Worm (Caenorhabditis elegans): ENCODE data around the gene C45G9.5.
"Not testable (repeated sequence)": the region's sequence is repeated elsewhere in the genome, so short reads cannot be mapped to it uniquely, and the experiment has no call there.

C45G9.5 gene

ce11 chrIII:5047175-5047574 lies 742 bp upstream of the C45G9.5 start, which contains the start of gene txbp-3 (continued):
- TF ChIP-seq nhr-23 (tag; optimal IDR thresholded peaks at IDR 0.05) (no peak), F13H6.1 (tag; optimal IDR thresholded peaks at IDR 0.05) (peak; percentile 36), sma-3 (GFP tag; optimal IDR thresholded peaks at IDR 0.05) (no peak), ceh-16 (tag; optimal IDR thresholded peaks at IDR 0.05) (peak; percentile 40), lin-11 (tag; optimal IDR thresholded peaks at IDR 0.05) (no peak), elt-1 (tag; optimal IDR thresholded peaks at IDR 0.05) (no peak), alr-1 (tag; optimal IDR thresholded peaks at IDR 0.05) (no peak)

ce11 chrIII:5051949-5052348 lies 4.0 kb downstream of the C45G9.5 start, which contains the start of gene C45G9.15:
Gene C45G9.15, minus strand, starts transcription at chrIII:5052049.
- TF ChIP-seq F13H6.1 (tag; optimal IDR thresholded peaks at IDR 0.05) (no peak), zag-1 (tag; optimal IDR thresholded peaks at IDR 0.05) (no peak), ztf-11 (tag; optimal IDR thresholded peaks at IDR 0.05) (no peak), unc-55 (GFP tag; optimal IDR thresholded peaks at IDR 0.05) (no peak), aly-2 (tag; optimal IDR thresholded peaks at IDR 0.05) (no peak)

ce11 chrIII:5053541-5053940 lies 5.6 kb downstream of the C45G9.5 start, which contains the start of gene C45G9.8:
Gene C45G9.8, minus strand, starts transcription at chrIII:5053641.
- no peak for TF ChIP-seq sma-3 (GFP tag; optimal IDR thresholded peaks at IDR 0.05)
- no peak for TF ChIP-seq lin-13 (GFP tag; optimal IDR thresholded peaks at IDR 0.05)
- TF ChIP-seq unc-39 (tag; optimal IDR thresholded peaks at IDR 0.05), result no peak
- no peak for TF ChIP-seq nhr-25 (tag; optimal IDR thresholded peaks at IDR 0.05)
- no peak for TF ChIP-seq unc-62 (GFP tag; optimal IDR thresholded peaks at IDR 0.05)
- no peak for TF ChIP-seq mdl-1 (tag; optimal IDR thresholded peaks at IDR 0.05)
- no peak for TF ChIP-seq peb-1 (tag; optimal IDR thresholded peaks at IDR 0.05)

- TF ChIP-seq elt-1, alr-1, lsy-2 (tag; optimal IDR thresholded peaks at IDR 0.05): not testable (repeated sequence)
Observed at ce11 chrIII:5055709-5056108, 7.8 kb downstream of the C45G9.5 start, which contains the start of gene C45G9.9. Gene C45G9.9, minus strand, starts transcription at chrIII:5055809.

- TF ChIP-seq nhr-21 (tag; optimal IDR thresholded peaks at IDR 0.05) (no peak), sma-3 (GFP tag; optimal IDR thresholded peaks at IDR 0.05) (no peak), ama-1 (optimal IDR thresholded peaks at IDR 0.05) (no peak)
Observed at ce11 chrIII:5061798-5062197, 13.9 kb downstream of the C45G9.5 start, which contains the start of gene C45G9.10. Gene C45G9.10, minus strand, starts transcription at chrIII:5061898.

- TF ChIP-seq gmeb-1 (tag; optimal IDR thresholded peaks at IDR 0.05); unc-62 (GFP tag; optimal IDR thresholded peaks at IDR 0.05); sma-9 (GFP tag; optimal IDR thresholded peaks at IDR 0.05); sma-9 (tag; optimal IDR thresholded peaks at IDR 0.05): not testable (repeated sequence)
Observed at ce11 chrIII:5062406-5062805, 14.5 kb downstream of the C45G9.5 start, which contains the start of gene C45G9.4. Gene C45G9.4, plus strand, starts transcription at chrIII:5062706.

ce11 chrIII:5068675-5069233 lies 20.8 kb downstream of the C45G9.5 start, which contains the start of the genes C45G9.11 and C45G9.2:
Gene C45G9.11, minus strand, starts transcription at chrIII:5068725.
Gene C45G9.2, plus strand, starts transcription at chrIII:5069066.
- TF ChIP-seq sma-9 (GFP tag; optimal IDR thresholded peaks at IDR 0.05) (peak; percentile 88), sma-9 (tag; optimal IDR thresholded peaks at IDR 0.05) (no peak), lsy-2 (tag; optimal IDR thresholded peaks at IDR 0.05) (peak; percentile 71 to 85), lin-13 (GFP tag; optimal IDR thresholded peaks at IDR 0.05) (peak; percentile 74), blmp-1 (tag; optimal IDR thresholded peaks at IDR 0.05; ENCODE audit: insufficient read depth) (no peak), lin-11 (tag; optimal IDR thresholded peaks at IDR 0.05) (peak; percentile 11), gmeb-1 (tag; optimal IDR thresholded peaks at IDR 0.05) (peak; percentile 94), sma-3 (GFP tag; optimal IDR thresholded peaks at IDR 0.05) (peak; percentile 83), ceh-16 (tag; optimal IDR thresholded peaks at IDR 0.05) (no peak), C34F6.9 (tag; optimal IDR thresholded peaks at IDR 0.05) (peak; percentile 75), R02D3.7 (tag; optimal IDR thresholded peaks at IDR 0.05) (peak; percentile 11), nhr-129 (tag; optimal IDR thresholded peaks at IDR 0.05) (peak; percentile 20), sem-4 (tag; optimal IDR thresholded peaks at IDR 0.05) (no peak), unc-55 (GFP tag; optimal IDR thresholded peaks at IDR 0.05) (peak; percentile 81), F13H6.1 (tag; optimal IDR thresholded peaks at IDR 0.05) (peak; percentile 73), nhr-6 (tag; optimal IDR thresholded peaks at IDR 0.05) (peak; percentile 52), unc-39 (tag; optimal IDR thresholded peaks at IDR 0.05) (no peak), crh-2 (tag; optimal IDR thresholded peaks at IDR 0.05) (peak; percentile 43), nhr-11 (tag; optimal IDR thresholded peaks at IDR 0.05) (no peak), mab-5 (tag; optimal IDR thresholded peaks at IDR 0.05) (peak; percentile 52), nhr-77 (tag; optimal IDR thresholded peaks at IDR 0.05) (no peak), ztf-4 (tag; optimal IDR thresholded peaks at IDR 0.05) (peak; percentile 43), ztf-1 (GFP tag; conservative IDR thresholded peaks at IDR 0.05) (no peak), zag-1 (tag; optimal IDR thresholded peaks at IDR 0.05) (no peak), lin-39 (tag; optimal IDR thresholded peaks at IDR 0.05) (no peak), nhr-23 (tag; optimal IDR thresholded peaks at IDR 0.05) (no peak), ceh-82 (tag; optimal IDR thresholded peaks at IDR 0.05) (no peak), snpc-4 (tag; optimal IDR thresholded peaks at IDR 0.05) (peak; percentile 42)

Data from whole organism, L2 larva.